Worm (Caenorhabditis elegans) whole organism, L1 larva: ENCODE results near the gene glb-11.

Source experiments
- ceh-88 ChIP-seq: fragments of 200-800 bp; sonication (Bioruptor generic); IDR thresholded peaks from 2 replicates; pipeline ENCODE4 v1.3.6; 2022; ENCODE audit warnings: missing genetic modification characterization, missing compliant biosample characterization
- nhr-237 ChIP-seq: fragments of 150-350 bp; optimal IDR thresholded peaks from 2 replicates; lab custom pipeline; 2014; ENCODE audit warnings: missing biosample characterization, missing genetic modification characterization

ce11 chrIII:3974503-3974902 is 17.5 kb downstream of the glb-11 start:
- TF ChIP-seq nhr-237 (tag; lab: Kevin White, UChicago) (no peak), ceh-88 (GFP tag; lab: Robert Waterston, UW) (no peak)
